Worm (Caenorhabditis elegans) whole organism, L3 larva: ENCODE measurements around the gene T06E4.7.

Experiments
- R02D3.7 ChIP-seq: fragments of 150-350 bp; optimal IDR thresholded peaks from 2 replicates; lab custom pipeline; 2014; ENCODE audit warnings: missing biosample characterization, missing genetic modification characterization
- nhr-25 ChIP-seq: sonication (generic microtip); optimal IDR thresholded peaks from 2 replicates; lab custom pipeline; 2017; ENCODE audit warnings: missing biosample characterization, missing genetic modification characterization
- pha-4 ChIP-seq: fragments of 150-350 bp; optimal IDR thresholded peaks from 2 replicates; lab custom pipeline; 2014; ENCODE audit warnings: missing biosample characterization, missing genetic modification reagents, missing genetic modification characterization
- tbx-2 ChIP-seq: sonication (generic microtip); optimal IDR thresholded peaks from 2 replicates; lab custom pipeline; 2016; ENCODE audit warnings: mild to moderate bottlenecking, missing genetic modification characterization, missing compliant biosample characterization

- no peak for TF ChIP-seq tbx-2 (tag; lab: Kevin White, UChicago)
- no peak for TF ChIP-seq R02D3.7
- no peak for TF ChIP-seq pha-4 (tag; lab: Kevin White, UChicago)
- TF ChIP-seq nhr-25 (tag; lab: Kevin White, UChicago) = no peak
Observed at ce11 chrV:9619850-9620249, 6.3 kb upstream of the T06E4.7 start, which contains the start of gene idpc-6.
